Worm (Caenorhabditis elegans) whole organism, L4 larva: ENCODE results near the gene ceh-33.

Experiments used
- dve-1 ChIP-seq: sonication (generic microtip); optimal IDR thresholded peaks from 2 replicates; lab custom pipeline; 2017; ENCODE audit warnings: antibody characterized with exemption, mild to moderate bottlenecking, missing genetic modification characterization, missing compliant biosample characterization; ENCODE audit not compliant: insufficient read depth
- unc-62 ChIP-seq, 3 experiments: fragments of 150-350 bp in 1 of 3; sonication (generic microtip); optimal IDR thresholded peaks in 2 of 3; peaks in 1 of 3; 1 replicate in 1 of 3; 2 replicates in 2 of 3; lab custom pipeline; 2014 to 2017; ENCODE audit warnings: missing biosample characterization in 3 of 3, missing genetic modification characterization in 3 of 3, missing genetic modification reagents in 3 of 3, missing genotype in 1 of 3
- ztf-7 ChIP-seq: fragments of 150-350 bp; optimal IDR thresholded peaks from 2 replicates; lab custom pipeline; 2014; ENCODE audit warnings: missing biosample characterization, missing genetic modification characterization

Gene ceh-33

ce11 chrV:5273241-5273640 is 51.2 kb downstream of the ceh-33 start:
- TF ChIP-seq ztf-7 (tag; lab: Kevin White, UChicago) (no peak), dve-1 (tag; lab: Kevin White, UChicago) (peak; percentile 31), unc-62 (GFP tag; optimal IDR thresholded peaks at IDR 0.05 in 1 of 2; lab: Kevin White, UChicago) (peak in 1 of 2 experiments; percentile 44), unc-62 (tag; optimal IDR thresholded peaks at IDR 0.05; lab: Kevin White, UChicago) (no peak)
